Worm (Caenorhabditis elegans) whole organism, L4 larva: Measurements from ENCODE around the gene mpk-2.

Experiments
- F10B5.3 ChIP-seq: sonication (generic microtip); optimal IDR thresholded peaks from 2 replicates; lab custom pipeline; 2016; ENCODE audit warnings: mild to moderate bottlenecking, missing genetic modification characterization, missing compliant biosample characterization
- R02D3.7 ChIP-seq: fragments of 150-350 bp; sonication (generic microtip); optimal IDR thresholded peaks from 3 replicates; lab custom pipeline; 2014; ENCODE audit warnings: missing biosample characterization, missing genetic modification characterization
- T26A8.4 ChIP-seq: fragments of 200-800 bp; sonication (Bioruptor generic); IDR thresholded peaks from 2 replicates; pipeline ENCODE4 v1.3.6; 2022; ENCODE audit warnings: missing genetic modification characterization, missing compliant biosample characterization
- aha-1 ChIP-seq: fragments of 150-350 bp; peaks from one replicate; lab custom pipeline; 2014; ENCODE audit warnings: missing biosample characterization, missing genetic modification characterization
- aly-2 ChIP-seq: sonication (generic microtip); optimal IDR thresholded peaks from 2 replicates; lab custom pipeline; 2018; ENCODE audit warnings: missing biosample characterization, missing genetic modification characterization
- ceh-20 ChIP-seq: fragments of 200-800 bp; sonication (Bioruptor generic); IDR thresholded peaks from 2 replicates; pipeline ENCODE4 v1.3.6; 2022; ENCODE audit warnings: missing genetic modification reagents, missing genetic modification characterization, missing compliant biosample characterization
- daf-16 ChIP-seq, 3 experiments: sonication (generic microtip); optimal IDR thresholded peaks; 2 replicates each; lab custom pipeline; 2016 to 2017; ENCODE audit warnings: missing genetic modification characterization in 3 of 3, missing genetic modification reagents in 3 of 3, mild to moderate bottlenecking in 2 of 3, missing compliant biosample characterization in 2 of 3, missing biosample characterization in 1 of 3, moderate library complexity in 1 of 3
- daf-19 ChIP-seq: fragments of 200-800 bp; sonication (Bioruptor generic); conservative IDR thresholded peaks from 2 replicates; pipeline ENCODE4 v1.3.6; 2022; ENCODE audit warnings: missing genetic modification characterization, missing compliant biosample characterization
- dmd-6 ChIP-seq: fragments of 200-800 bp; sonication (Bioruptor generic); IDR thresholded peaks from 2 replicates; pipeline ENCODE4 v1.3.6; 2022; ENCODE audit warnings: missing genetic modification reagents, missing genetic modification characterization, missing compliant biosample characterization
- duxl-1 ChIP-seq: sonication (generic microtip); optimal IDR thresholded peaks from 2 replicates; lab custom pipeline; 2016; ENCODE audit warnings: mild to moderate bottlenecking, missing genetic modification characterization, moderate library complexity, missing compliant biosample characterization; ENCODE audit not compliant: poor library complexity
- fkh-10 ChIP-seq: fragments of 150-350 bp; optimal IDR thresholded peaks from 2 replicates; lab custom pipeline; 2014; ENCODE audit warnings: missing biosample characterization, missing genetic modification reagents, missing genetic modification characterization
- hif-1 ChIP-seq, 2 experiments: sonication (generic microtip); optimal IDR thresholded peaks; 2 replicates each; lab custom pipeline; 2016 to 2017; ENCODE audit warnings: missing compliant biosample characterization in 2 of 2, missing genetic modification characterization in 2 of 2, missing genetic modification reagents in 2 of 2, missing genotype in 2 of 2, mild to moderate bottlenecking in 1 of 2
- lim-7 ChIP-seq: fragments of 200-800 bp; sonication (Bioruptor generic); IDR thresholded peaks from 2 replicates; pipeline ENCODE4 v1.3.6; 2022; ENCODE audit warnings: missing genetic modification characterization, missing compliant biosample characterization
- lir-3 ChIP-seq: sonication (generic microtip); optimal IDR thresholded peaks from 2 replicates; lab custom pipeline; 2016; ENCODE audit warnings: mild to moderate bottlenecking, missing genetic modification characterization, missing compliant biosample characterization
- mdl-1 ChIP-seq, 2 experiments: fragments of 150-350 bp in 1 of 2; sonication (generic microtip) in 1 of 2; optimal IDR thresholded peaks; 2 replicates each; lab custom pipeline; 2014 to 2017; ENCODE audit warnings: missing biosample characterization in 2 of 2, missing genetic modification characterization in 2 of 2
- nhr-11 ChIP-seq: fragments of 150-350 bp; optimal IDR thresholded peaks from 2 replicates; lab custom pipeline; 2014; ENCODE audit warnings: missing biosample characterization, missing genetic modification characterization
- nhr-237 ChIP-seq: sonication (generic microtip); optimal IDR thresholded peaks from 2 replicates; lab custom pipeline; 2017; ENCODE audit warnings: missing biosample characterization, missing genetic modification characterization
- nhr-25 ChIP-seq: sonication (generic microtip); optimal IDR thresholded peaks from 2 replicates; lab custom pipeline; 2017; ENCODE audit warnings: missing genetic modification characterization, mild to moderate bottlenecking, missing compliant biosample characterization, antibody characterized with exemption, moderate library complexity, borderline replicate concordance; ENCODE audit not compliant: insufficient read depth
- nhr-28 ChIP-seq: fragments of 150-350 bp; optimal IDR thresholded peaks from 2 replicates; lab custom pipeline; 2014; ENCODE audit warnings: missing biosample characterization, missing genetic modification characterization
- nhr-42 ChIP-seq: fragments of 200-800 bp; sonication (Bioruptor generic); IDR thresholded peaks from 2 replicates; pipeline ENCODE4 v1.3.6; 2022; ENCODE audit warnings: missing genetic modification characterization, missing compliant biosample characterization
- nhr-48 ChIP-seq: sonication (generic microtip); optimal IDR thresholded peaks from 2 replicates; lab custom pipeline; 2016; ENCODE audit warnings: mild to moderate bottlenecking, missing genetic modification characterization, missing compliant biosample characterization
- nhr-77 ChIP-seq: fragments of 150-350 bp; optimal IDR thresholded peaks from 2 replicates; lab custom pipeline; 2014; ENCODE audit warnings: missing biosample characterization, missing genetic modification characterization
- php-3 ChIP-seq: fragments of 200-800 bp; sonication (Bioruptor generic); IDR thresholded peaks from 2 replicates; pipeline ENCODE4 v1.3.6; 2022; ENCODE audit warnings: missing genetic modification reagents, missing genetic modification characterization, missing compliant biosample characterization
- pqm-1 ChIP-seq: sonication (generic microtip); optimal IDR thresholded peaks from 2 replicates; lab custom pipeline; 2017; ENCODE audit warnings: missing biosample characterization, missing genetic modification characterization
- rbr-2 ChIP-seq: sonication (generic microtip); optimal IDR thresholded peaks from 2 replicates; lab custom pipeline; 2016; ENCODE audit warnings: missing genotype, missing genetic modification characterization, missing compliant biosample characterization
- sdz-12 ChIP-seq: fragments of 200-800 bp; sonication (Bioruptor generic); optimal IDR thresholded peaks from 2 replicates; lab custom pipeline; 2018; ENCODE audit warnings: mild to moderate bottlenecking, missing genetic modification characterization, missing compliant biosample characterization
- set-16 ChIP-seq: fragments of 200-800 bp; sonication (Bioruptor generic); IDR thresholded peaks from 2 replicates; pipeline ENCODE4 v1.3.6; 2022; ENCODE audit warnings: missing genetic modification reagents, missing genetic modification characterization, missing compliant biosample characterization
- unc-62 ChIP-seq, 3 experiments: fragments of 150-350 bp in 1 of 3; sonication (generic microtip); optimal IDR thresholded peaks in 2 of 3; peaks in 1 of 3; 1 replicate in 1 of 3; 2 replicates in 2 of 3; lab custom pipeline; 2014 to 2017; ENCODE audit warnings: missing biosample characterization in 3 of 3, missing genetic modification characterization in 3 of 3, missing genetic modification reagents in 3 of 3, missing genotype in 1 of 3

mpk-2 gene

DNA sequence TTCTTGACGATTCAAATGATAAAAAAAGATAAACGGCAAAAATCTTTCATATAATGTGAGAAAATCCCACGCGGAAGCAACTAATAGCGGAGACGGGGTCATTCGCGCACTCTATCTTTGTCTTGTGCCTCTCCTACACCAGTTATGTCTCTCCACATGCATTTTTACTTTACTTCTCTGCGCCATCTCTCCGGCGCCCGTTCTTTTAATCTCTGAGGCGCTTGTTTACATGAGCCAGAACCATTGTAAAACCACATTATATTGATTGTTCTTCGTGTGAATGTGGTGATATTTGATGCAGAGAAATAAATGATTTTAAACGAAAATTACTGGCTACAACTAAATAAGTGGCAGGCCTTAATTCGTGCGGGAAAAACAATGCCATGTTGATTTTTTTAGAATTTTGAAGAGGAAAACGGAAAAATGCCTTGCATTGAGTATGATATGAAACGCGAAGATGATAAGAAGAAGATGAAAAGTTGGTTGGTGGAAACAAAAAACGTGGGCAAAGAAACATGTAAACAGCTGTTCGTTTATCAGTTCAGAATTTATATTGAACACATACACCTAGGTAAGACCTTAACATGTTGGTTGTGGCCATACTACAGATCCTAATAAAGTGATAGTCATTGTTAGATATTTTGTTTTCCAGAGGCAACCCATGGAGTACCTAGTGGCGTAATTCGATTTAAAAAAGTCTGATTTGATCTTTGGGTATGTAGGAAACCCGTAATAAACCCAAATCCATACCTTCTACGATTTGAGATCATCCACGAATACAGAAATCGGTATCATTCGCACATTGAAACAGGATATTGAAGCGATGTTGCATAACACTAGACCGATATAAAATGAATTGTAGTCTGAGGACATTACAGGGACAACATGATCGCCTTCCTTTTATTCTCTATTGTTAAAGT, 11.3 kb upstream of the mpk-2 start, which contains the start of gene C04G6.2 (continued):
- TF ChIP-seq pqm-1 (tag; lab: Kevin White, UChicago) (peak; percentile 64), nhr-11 (tag; lab: Kevin White, UChicago) (peak; percentile 71), rbr-2 (tag; lab: Kevin White, UChicago) (peak; percentile 40), nhr-48 (peak; percentile 16), T26A8.4 (GFP tag; lab: Robert Waterston, UW) (no peak), lir-3 (no peak), ceh-20 (GFP tag; lab: Robert Waterston, UW) (no peak), daf-16 (GFP tag; optimal IDR thresholded peaks at IDR 0.05; lab: Kevin White, UChicago) (peak in 1 of 2 experiments; percentile 3), daf-16 (tag; optimal IDR thresholded peaks at IDR 0.05; lab: Kevin White, UChicago) (peak; percentile 81), nhr-25 (tag; lab: Kevin White, UChicago) (no peak), unc-62 (GFP tag; optimal IDR thresholded peaks at IDR 0.05 in 1 of 2; lab: Kevin White, UChicago) (peak in 1 of 2 experiments; percentile 45), unc-62 (tag; optimal IDR thresholded peaks at IDR 0.05; lab: Kevin White, UChicago) (no peak)

DNA sequence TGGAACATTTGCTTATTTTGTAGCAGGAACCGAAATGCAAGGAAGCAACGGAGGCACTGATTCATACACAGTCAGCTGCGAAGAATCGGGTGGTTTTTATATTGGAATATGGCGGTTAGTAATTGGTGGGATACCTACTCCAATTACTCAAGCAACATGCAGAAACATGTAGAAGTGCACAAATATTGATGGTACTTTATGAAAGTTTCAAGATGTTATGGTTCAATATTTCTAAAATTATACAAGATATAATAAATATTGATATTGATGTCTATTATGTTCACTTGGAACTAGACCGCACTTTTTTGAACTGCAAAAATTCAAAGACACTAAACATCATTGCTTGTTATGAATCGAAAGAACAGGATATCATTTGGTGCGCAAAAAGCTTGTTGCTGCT, 10.0 kb upstream of the mpk-2 start, which contains the start of gene C04G6.13:
TSS of gene C04G6.13 (plus strand) at position 301 of the 400 bp plus-strand sequence.
- TF ChIP-seq unc-62 (GFP tag; optimal IDR thresholded peaks at IDR 0.05 in 1 of 2; lab: Kevin White, UChicago) (peak in 1 of 2 experiments; percentile 35), unc-62 (tag; optimal IDR thresholded peaks at IDR 0.05; lab: Kevin White, UChicago) (no peak), fkh-10 (GFP tag; lab: Kevin White, UChicago) (no peak)

DNA sequence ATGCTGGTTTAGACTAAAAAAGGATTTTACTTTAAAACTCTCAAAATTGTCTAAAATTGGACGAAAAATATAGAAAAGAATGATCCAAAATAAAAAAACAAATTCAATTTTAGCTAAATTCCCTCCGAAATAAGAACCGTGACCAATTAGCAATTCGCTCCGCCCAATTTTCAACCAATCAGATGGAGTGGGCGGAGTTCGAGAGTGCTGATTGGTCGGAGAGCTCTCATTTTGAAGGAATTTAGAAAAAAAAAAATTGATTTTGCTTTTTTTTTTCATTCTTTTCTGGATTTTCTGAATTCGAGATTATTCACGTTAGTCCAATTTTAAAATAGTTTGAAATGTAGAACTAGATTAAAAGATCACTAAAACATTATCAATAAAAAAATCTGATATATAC, 4.9 kb upstream of the mpk-2 start:
- TF ChIP-seq R02D3.7 (tag; lab: Kevin White, UChicago) = no peak
- peak in 1 of 2 experiments; percentile 73 for TF ChIP-seq unc-62 (GFP tag; optimal IDR thresholded peaks at IDR 0.05 in 1 of 2; lab: Kevin White, UChicago)
- no peak for TF ChIP-seq unc-62 (tag; optimal IDR thresholded peaks at IDR 0.05; lab: Kevin White, UChicago)
- no peak for TF ChIP-seq F10B5.3 (tag; lab: Kevin White, UChicago)
- TF ChIP-seq set-16 (GFP tag; lab: Robert Waterston, UW) = no peak
- TF ChIP-seq sdz-12 (GFP tag; lab: Kevin White, UChicago) = no peak
- no peak for TF ChIP-seq duxl-1 (tag; lab: Kevin White, UChicago)
- no peak for TF ChIP-seq daf-19
- no peak for TF ChIP-seq lim-7
- no peak for TF ChIP-seq nhr-237 (tag; lab: Kevin White, UChicago)
- TF ChIP-seq, all 104 proteins: peak for 1

DNA sequence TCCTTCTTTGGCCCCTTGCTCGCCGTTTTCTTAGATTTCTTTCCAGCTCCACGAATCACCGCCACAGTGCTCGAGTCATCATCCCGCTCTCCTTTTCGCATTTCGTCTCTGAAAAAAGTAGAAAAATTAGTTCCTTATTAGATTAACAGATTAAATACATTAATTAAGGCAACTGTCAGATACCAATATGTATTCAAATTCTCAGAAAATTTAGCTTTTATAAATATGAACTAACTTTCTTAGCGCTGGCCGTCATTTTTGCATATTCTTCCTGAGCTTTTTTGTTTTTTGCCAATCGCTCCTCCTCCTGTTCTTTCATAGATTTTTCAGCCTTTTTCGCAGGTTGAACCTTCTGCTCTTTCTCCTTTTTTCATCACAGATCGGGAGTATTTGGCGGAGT, 4.3 kb upstream of the mpk-2 start, which contains the start of gene C04G6.6:
TSS of gene C04G6.6 (minus strand) at position 101 of the 400 bp plus-strand sequence.
- TF ChIP-seq dmd-6 (GFP tag; lab: Robert Waterston, UW) = no peak
- no peak for TF ChIP-seq php-3 (GFP tag; lab: Robert Waterston, UW)
- TF ChIP-seq nhr-77 = no peak
- no peak for TF ChIP-seq nhr-42 (GFP tag; lab: Robert Waterston, UW)
- no peak for TF ChIP-seq aha-1 (tag; lab: Kevin White, UChicago)

DNA sequence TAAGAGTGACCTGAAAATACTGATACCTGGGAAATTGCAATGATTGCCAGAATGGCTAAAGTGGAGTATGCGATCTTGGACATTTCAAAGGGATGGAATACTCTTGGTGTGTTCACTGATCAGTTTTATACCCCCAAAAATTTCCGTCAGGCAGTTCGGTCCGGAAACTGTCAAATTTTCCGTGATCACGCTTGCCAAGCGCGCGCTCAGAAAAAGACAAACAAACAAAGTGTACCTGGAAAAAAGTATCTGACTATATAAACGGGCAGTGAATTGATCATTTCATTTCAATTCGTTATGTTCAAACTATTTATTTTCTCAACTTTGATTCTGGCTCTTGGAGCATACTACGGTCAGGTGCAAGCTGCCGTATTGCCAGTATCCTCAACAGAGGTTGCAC, 2.2 kb upstream of the mpk-2 start, which contains the start of the genes idpb-3 and idpb-1:
TSS of gene idpb-3 (minus strand) at position 101 of the 400 bp plus-strand sequence.
TSS of gene idpb-1 (plus strand) at position 284 of the 400 bp plus-strand sequence.
- TF ChIP-seq aly-2 (tag; lab: Kevin White, UChicago) (no peak), aha-1 (tag; lab: Kevin White, UChicago) (peak; percentile 51), lir-3 (no peak)

DNA sequence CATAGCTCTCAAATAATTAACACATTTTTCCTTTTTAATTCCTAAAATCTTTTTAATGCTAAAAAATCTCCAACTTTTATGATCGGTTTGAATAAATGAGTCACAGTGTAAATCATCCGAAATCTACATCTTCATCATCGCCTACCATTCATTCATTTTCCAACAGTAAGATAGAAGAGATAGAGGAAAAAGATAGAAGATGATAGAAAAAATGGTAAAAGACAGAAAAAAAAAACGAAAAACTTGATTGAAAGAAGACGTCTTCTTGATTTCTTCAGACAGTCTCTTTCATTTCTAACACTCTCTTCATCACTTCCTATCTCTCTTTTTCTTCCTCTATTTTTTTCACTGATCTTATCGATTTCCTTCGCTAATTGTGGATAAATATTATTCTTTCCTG, 729 bp upstream of the mpk-2 start:
- TF ChIP-seq hif-1 (tag; optimal IDR thresholded peaks at IDR 0.05; lab: Kevin White, UChicago) = no peak
- TF ChIP-seq mdl-1 (tag; optimal IDR thresholded peaks at IDR 0.05; lab: Kevin White, UChicago) = no peak
- TF ChIP-seq nhr-28 = peak; percentile 16
